Fruit fly (Drosophila melanogaster) whole organism: ENCODE results near the gene Cpr64Ad.

Experiments
- Dll ChIP-seq: fragments of >200 bp; optimal IDR thresholded peaks from 2 replicates; lab custom pipeline; 2017
- pan ChIP-seq: fragments of >200 bp; optimal IDR thresholded peaks from 2 replicates; lab custom pipeline; 2017
- psq ChIP-seq: fragments of >200 bp; optimal IDR thresholded peaks from 2 replicates; lab custom pipeline; 2017

DNA sequence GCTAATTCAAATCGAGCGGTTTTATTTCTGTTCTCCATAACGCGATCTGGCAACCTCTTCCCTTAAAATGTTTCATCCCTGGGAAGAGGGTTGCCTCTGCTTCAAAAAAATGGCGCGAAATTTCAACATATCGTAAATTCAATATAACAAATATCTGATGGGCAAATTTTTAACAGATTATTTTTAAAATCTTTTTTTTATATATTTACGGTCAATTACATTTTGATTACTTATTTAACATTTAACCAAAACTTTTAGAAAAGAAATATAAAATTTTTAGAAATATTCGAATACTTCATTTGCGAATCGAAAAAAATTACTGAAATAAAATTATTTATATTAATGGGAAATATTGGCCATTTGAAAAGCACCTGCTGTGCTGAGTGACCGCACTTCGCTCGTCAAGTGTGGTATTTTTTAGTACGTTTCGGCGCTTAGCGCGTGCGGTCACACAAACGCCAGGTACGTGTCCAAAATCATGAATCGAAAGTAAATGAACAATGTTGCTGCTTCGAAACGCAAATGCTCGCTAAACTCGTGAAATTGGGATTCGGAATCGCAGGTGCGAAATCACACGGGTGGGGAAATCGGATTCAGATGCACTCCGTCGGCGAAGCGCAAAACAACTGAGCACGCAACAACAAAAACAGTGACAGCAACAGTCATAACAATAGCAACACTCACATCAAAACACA, 45.1 kb upstream of the Cpr64Ad start, which contains the start of gene Ero1L:
- TF ChIP-seq Dll (lab: Kevin White, UChicago) (no peak), psq (lab: Kevin White, UChicago) (no peak), pan (lab: Kevin White, UChicago) (no peak)
